Fruit fly (Drosophila melanogaster) whole organism, embryonic: Measurements from ENCODE around the gene CG31538.

Source experiments
- CG4424 ChIP-seq: fragments of 200-800 bp; sonication (Bioruptor generic); optimal IDR thresholded peaks from 3 replicates; lab custom pipeline; 2016; ENCODE audit warnings: missing biosample characterization, missing genetic modification characterization
- p53 ChIP-seq: fragments of 200-800 bp; sonication (Bioruptor generic); optimal IDR thresholded peaks from 2 replicates; lab custom pipeline; 2016; ENCODE audit warnings: missing biosample characterization, missing genetic modification characterization

dm6 chr3R:5310250-5310649, 32.6 kb upstream of the CG31538 start:
- no peak for TF ChIP-seq p53 (GFP tag; lab: Kevin White, UChicago)
- TF ChIP-seq CG4424 (GFP tag; lab: Kevin White, UChicago), result no peak
